Fruit fly (Drosophila melanogaster) whole organism, embryonic: ENCODE results near the gene Hsp60B.

Source experiments
- Bgb ChIP-seq: fragments of 200-800 bp; sonication (Bioruptor generic); IDR thresholded peaks from 2 replicates; pipeline ENCODE4 v1.3.6; 2022; ENCODE audit warnings: missing biosample characterization, missing genetic modification characterization; ENCODE audit not compliant: partially characterized antibody
- CG10274 ChIP-seq: fragments of 200-800 bp; sonication (Bioruptor generic); optimal IDR thresholded peaks from 3 replicates; lab custom pipeline; 2017; ENCODE audit warnings: missing biosample characterization, mild to moderate bottlenecking, missing genetic modification characterization
- CG10366 ChIP-seq: fragments of 200-800 bp; sonication (Bioruptor generic); IDR thresholded peaks from 2 replicates; pipeline ENCODE4 v1.3.6; 2022; ENCODE audit warnings: missing biosample characterization, missing genetic modification characterization
- CG10654 ChIP-seq: fragments of 200-800 bp; sonication (Bioruptor generic); optimal IDR thresholded peaks from 2 replicates; lab custom pipeline; 2016; ENCODE audit warnings: missing biosample characterization, missing genetic modification characterization
- CG10959 ChIP-seq: fragments of 200-800 bp; sonication (Bioruptor generic); IDR thresholded peaks from 2 replicates; pipeline ENCODE4 v1.3.6; 2022; ENCODE audit warnings: missing biosample characterization, missing genetic modification characterization
- CG13287 ChIP-seq: fragments of 200-800 bp; sonication (Bioruptor generic); IDR thresholded peaks from 2 replicates; pipeline ENCODE4 v1.3.6; 2022; ENCODE audit warnings: missing biosample characterization, missing genetic modification characterization; ENCODE audit not compliant: partially characterized antibody
- CG13775 ChIP-seq: fragments of 200-800 bp; sonication (Bioruptor generic); optimal IDR thresholded peaks from 3 replicates; lab custom pipeline; 2017; ENCODE audit warnings: missing biosample characterization, mild to moderate bottlenecking, missing genetic modification characterization
- CG14965 ChIP-seq: fragments of 200-800 bp; sonication (Bioruptor generic); optimal IDR thresholded peaks from 2 replicates; lab custom pipeline; 2016; ENCODE audit warnings: missing biosample characterization, missing genetic modification characterization, borderline replicate concordance
- CG15479 ChIP-seq: fragments of 200-800 bp; sonication (Bioruptor generic); optimal IDR thresholded peaks from 3 replicates; lab custom pipeline; 2019; ENCODE audit warnings: missing biosample characterization, mild to moderate bottlenecking, missing genetic modification characterization, moderate library complexity
- CG15514 ChIP-seq: fragments of 200-800 bp; sonication (Bioruptor generic); optimal IDR thresholded peaks from 3 replicates; lab custom pipeline; 2017; ENCODE audit warnings: missing biosample characterization, missing genetic modification characterization, mild to moderate bottlenecking, moderate library complexity, missing genetic modification reagents
- CG18619 ChIP-seq: fragments of 200-800 bp; sonication (Bioruptor generic); optimal IDR thresholded peaks from 3 replicates; lab custom pipeline; 2017; ENCODE audit warnings: missing biosample characterization, mild to moderate bottlenecking, missing genetic modification characterization
- CG2199 ChIP-seq: fragments of 200-800 bp; sonication (Bioruptor generic); IDR thresholded peaks from 3 replicates; pipeline ENCODE4 v1.3.6; 2022; ENCODE audit warnings: missing biosample characterization, missing genetic modification characterization
- CG32772 ChIP-seq: fragments of 200-800 bp; sonication (Bioruptor generic); IDR thresholded peaks from 2 replicates; pipeline ENCODE4 v1.3.6; 2022; ENCODE audit warnings: missing biosample characterization, missing genetic modification characterization
- CG6689 ChIP-seq: fragments of 200-800 bp; sonication (Bioruptor generic); IDR thresholded peaks from 2 replicates; pipeline ENCODE4 v1.3.6; 2022; ENCODE audit warnings: missing biosample characterization, missing genetic modification characterization
- CG8089 ChIP-seq: fragments of 200-800 bp; sonication (Bioruptor generic); optimal IDR thresholded peaks from 3 replicates; lab custom pipeline; 2016; ENCODE audit warnings: missing biosample characterization, missing genetic modification characterization
- CG9797 ChIP-seq: fragments of 200-800 bp; sonication (Bioruptor generic); optimal IDR thresholded peaks from 3 replicates; lab custom pipeline; 2018; ENCODE audit warnings: missing biosample characterization, mild to moderate bottlenecking, missing genetic modification characterization
- CkIIα-i1 ChIP-seq: fragments of 200-800 bp; sonication (Bioruptor generic); IDR thresholded peaks from 2 replicates; pipeline ENCODE4 v1.3.6; 2022; ENCODE audit warnings: missing biosample characterization, missing genetic modification characterization
- D ChIP-seq, 2 experiments: fragments of 200-800 bp in 1 of 2; fragments of >200 bp in 1 of 2; sonication (Bioruptor generic) in 1 of 2; optimal IDR thresholded peaks; 2 replicates in 1 of 2; 3 replicates in 1 of 2; lab custom pipeline; 2017; ENCODE audit warnings: mild to moderate bottlenecking in 1 of 2, missing biosample characterization in 1 of 2, missing genetic modification characterization in 1 of 2, missing genetic modification reagents in 1 of 2
- D19B ChIP-seq: fragments of 200-800 bp; sonication (Bioruptor generic); optimal IDR thresholded peaks from 2 replicates; lab custom pipeline; 2017; ENCODE audit warnings: missing biosample characterization, mild to moderate bottlenecking, missing genetic modification characterization
- Dbx ChIP-seq: fragments of 200-800 bp; sonication (Bioruptor generic); IDR thresholded peaks from 3 replicates; pipeline ENCODE4 v1.3.6; 2022; ENCODE audit warnings: missing biosample characterization, missing genetic modification characterization
- Deaf1 ChIP-seq: fragments of 200-800 bp; optimal IDR thresholded peaks from 3 replicates; lab custom pipeline; 2019; ENCODE audit warnings: missing biosample characterization, mild to moderate bottlenecking, missing genetic modification characterization, moderate library complexity
- Dref ChIP-seq: fragments of 200-800 bp; sonication (Bioruptor generic); IDR thresholded peaks from 2 replicates; pipeline ENCODE4 v1.3.6; 2022; ENCODE audit warnings: missing biosample characterization, missing genetic modification characterization
- Jarid2 ChIP-seq: fragments of 200-800 bp; sonication (Bioruptor generic); optimal IDR thresholded peaks from 3 replicates; lab custom pipeline; 2017; ENCODE audit warnings: mild to moderate bottlenecking, missing biosample characterization, missing genetic modification reagents, missing genetic modification characterization
- Stat92E ChIP-seq, 3 experiments: fragments of >200 bp in 2 of 3; fragments of 200-800 bp in 1 of 3; sonication (Bioruptor generic) in 1 of 3; optimal IDR thresholded peaks; 2 replicates each; lab custom pipeline; 2017 to 2019; ENCODE audit warnings: missing biosample characterization in 3 of 3, missing genetic modification characterization in 3 of 3, mild to moderate bottlenecking in 1 of 3, moderate library complexity in 1 of 3
- Trl ChIP-seq, 3 experiments: fragments of >200 bp in 2 of 3; fragments of 200-800 bp in 1 of 3; sonication (Bioruptor generic) in 1 of 3; optimal IDR thresholded peaks; 2 replicates in 1 of 3; 3 replicates in 2 of 3; lab custom pipeline; 2016 to 2017; ENCODE audit warnings: missing biosample characterization in 1 of 3, missing genetic modification characterization in 1 of 3
- Vsx1 ChIP-seq: fragments of 200-800 bp; sonication (Bioruptor generic); optimal IDR thresholded peaks from 2 replicates; lab custom pipeline; 2017; ENCODE audit warnings: missing biosample characterization, mild to moderate bottlenecking, missing genetic modification characterization, missing genetic modification reagents
- btn ChIP-seq: fragments of 200-800 bp; sonication (Bioruptor generic); optimal IDR thresholded peaks from 2 replicates; lab custom pipeline; 2016; ENCODE audit warnings: missing biosample characterization, missing genetic modification characterization
- chinmo ChIP-seq: fragments of 200-800 bp; sonication (Bioruptor generic); IDR thresholded peaks from 4 replicates; pipeline ENCODE4 v1.3.6; 2022; ENCODE audit warnings: missing biosample characterization, missing genetic modification characterization; ENCODE audit not compliant: partially characterized antibody
- chm ChIP-seq: fragments of 200-800 bp; sonication (Bioruptor generic); IDR thresholded peaks from 2 replicates; pipeline ENCODE4 v1.3.6; 2022; ENCODE audit warnings: missing biosample characterization, missing genetic modification characterization
- ci ChIP-seq: fragments of 200-800 bp; sonication (Bioruptor generic); IDR thresholded peaks from 3 replicates; pipeline ENCODE4 v1.3.6; 2022; ENCODE audit warnings: missing biosample characterization, missing genetic modification characterization
- grn ChIP-seq: fragments of 200-800 bp; sonication (Bioruptor generic); optimal IDR thresholded peaks from 3 replicates; lab custom pipeline; 2017; ENCODE audit warnings: missing biosample characterization, missing genetic modification characterization
- hbn ChIP-seq: fragments of 200-800 bp; sonication (Bioruptor generic); IDR thresholded peaks from 2 replicates; pipeline ENCODE4 v1.3.6; 2022; ENCODE audit warnings: missing biosample characterization, missing genetic modification characterization; ENCODE audit not compliant: partially characterized antibody
- inv ChIP-seq: fragments of 200-800 bp; sonication (Bioruptor generic); IDR thresholded peaks from 2 replicates; pipeline ENCODE4 v1.3.6; 2022; ENCODE audit warnings: missing biosample characterization, missing genetic modification characterization; ENCODE audit not compliant: partially characterized antibody
- jumu ChIP-seq: fragments of 200-800 bp; sonication (Bioruptor generic); optimal IDR thresholded peaks from 3 replicates; lab custom pipeline; 2016; ENCODE audit warnings: missing biosample characterization, missing genetic modification characterization
- kni ChIP-seq: fragments of 200-800 bp; sonication (Bioruptor generic); optimal IDR thresholded peaks from 3 replicates; lab custom pipeline; 2017; ENCODE audit warnings: mild to moderate bottlenecking, missing biosample characterization, missing genetic modification reagents, missing genetic modification characterization
- lov ChIP-seq, 2 experiments: fragments of 200-800 bp in 1 of 2; fragments of >200 bp in 1 of 2; sonication (Bioruptor generic) in 1 of 2; IDR thresholded peaks in 1 of 2; optimal IDR thresholded peaks in 1 of 2; 2 replicates in 1 of 2; 3 replicates in 1 of 2; pipeline versions ENCODE4 v1.3.6 to Lab custom; 2017 to 2022; ENCODE audit warnings: missing biosample characterization in 1 of 2, missing genetic modification characterization in 1 of 2
- pros ChIP-seq: fragments of 200-800 bp; sonication (Bioruptor generic); optimal IDR thresholded peaks from 3 replicates; lab custom pipeline; 2019; ENCODE audit warnings: missing biosample characterization, mild to moderate bottlenecking, missing genetic modification characterization, moderate library complexity
- pum ChIP-seq: fragments of 200-800 bp; sonication (Bioruptor generic); optimal IDR thresholded peaks from 2 replicates; lab custom pipeline; 2016; ENCODE audit warnings: missing biosample characterization, missing genetic modification characterization
- sisA ChIP-seq: fragments of 200-800 bp; sonication (Bioruptor generic); IDR thresholded peaks from 2 replicates; pipeline ENCODE4 v1.3.6; 2022; ENCODE audit warnings: missing biosample characterization, missing genetic modification characterization
- slbo ChIP-seq: fragments of 200-800 bp; sonication (Bioruptor generic); IDR thresholded peaks from 2 replicates; pipeline ENCODE4 v1.3.6; 2022; ENCODE audit warnings: missing biosample characterization, missing genetic modification characterization
- sqz ChIP-seq: fragments of 200-800 bp; sonication (Bioruptor generic); optimal IDR thresholded peaks from 3 replicates; lab custom pipeline; 2018; ENCODE audit warnings: missing biosample characterization, mild to moderate bottlenecking, missing genetic modification characterization
- trh ChIP-seq: fragments of 200-800 bp; sonication (Bioruptor generic); optimal IDR thresholded peaks from 2 replicates; lab custom pipeline; 2016; ENCODE audit warnings: missing biosample characterization, missing genetic modification characterization
- tup ChIP-seq: fragments of 200-800 bp; sonication (Bioruptor generic); optimal IDR thresholded peaks from 2 replicates; lab custom pipeline; 2016; ENCODE audit warnings: missing biosample characterization, mild to moderate bottlenecking, missing genetic modification characterization, moderate library complexity
- unc-4 ChIP-seq: fragments of 200-800 bp; sonication (Bioruptor generic); IDR thresholded peaks from 2 replicates; pipeline ENCODE4 v1.3.6; 2022; ENCODE audit warnings: missing biosample characterization, missing genetic modification characterization; ENCODE audit not compliant: partially characterized antibody
- yki ChIP-seq: fragments of >200 bp; optimal IDR thresholded peaks from 3 replicates; lab custom pipeline; 2018

Hsp60B gene

dm6 chr2L:713232-713631 is 14.9 kb upstream of the Hsp60B start:
- no peak for TF ChIP-seq CkIIα-i1 (GFP tag; lab: Robert Waterston, UW)
- peak; percentile 66 for TF ChIP-seq grn (GFP tag; lab: Kevin White, UChicago)
- TF ChIP-seq CG10366 (GFP tag; lab: Robert Waterston, UW): no peak
- peak; percentile 46 for TF ChIP-seq pros
- TF ChIP-seq CG32772 (GFP tag; lab: Robert Waterston, UW): 0 out of 2 replicates have a peak, but pooled peaks have one; percentile 37
- peak; percentile 50 for TF ChIP-seq sqz (GFP tag; lab: Kevin White, UChicago)
- peak; percentile 25 for TF ChIP-seq CG15479 (GFP tag; lab: Kevin White, UChicago)
- TF ChIP-seq kni (GFP tag; lab: Kevin White, UChicago): peak; percentile 74
- no peak for TF ChIP-seq D19B
- TF ChIP-seq Stat92E (GFP tag; optimal IDR thresholded peaks at IDR 0.05; lab: Kevin White, UChicago): peak in 1 of 3 experiments; percentile 76
- TF ChIP-seq CG8089 (GFP tag; lab: Kevin White, UChicago): no peak
- TF ChIP-seq CG2199: peak; percentile 43; the same call in 1 of the 3 replicates
- peak; percentile 29 for TF ChIP-seq D (optimal IDR thresholded peaks at IDR 0.05; lab: Kevin White, UChicago)
- TF ChIP-seq D (GFP tag; optimal IDR thresholded peaks at IDR 0.05; lab: Kevin White, UChicago): no peak

DNA sequence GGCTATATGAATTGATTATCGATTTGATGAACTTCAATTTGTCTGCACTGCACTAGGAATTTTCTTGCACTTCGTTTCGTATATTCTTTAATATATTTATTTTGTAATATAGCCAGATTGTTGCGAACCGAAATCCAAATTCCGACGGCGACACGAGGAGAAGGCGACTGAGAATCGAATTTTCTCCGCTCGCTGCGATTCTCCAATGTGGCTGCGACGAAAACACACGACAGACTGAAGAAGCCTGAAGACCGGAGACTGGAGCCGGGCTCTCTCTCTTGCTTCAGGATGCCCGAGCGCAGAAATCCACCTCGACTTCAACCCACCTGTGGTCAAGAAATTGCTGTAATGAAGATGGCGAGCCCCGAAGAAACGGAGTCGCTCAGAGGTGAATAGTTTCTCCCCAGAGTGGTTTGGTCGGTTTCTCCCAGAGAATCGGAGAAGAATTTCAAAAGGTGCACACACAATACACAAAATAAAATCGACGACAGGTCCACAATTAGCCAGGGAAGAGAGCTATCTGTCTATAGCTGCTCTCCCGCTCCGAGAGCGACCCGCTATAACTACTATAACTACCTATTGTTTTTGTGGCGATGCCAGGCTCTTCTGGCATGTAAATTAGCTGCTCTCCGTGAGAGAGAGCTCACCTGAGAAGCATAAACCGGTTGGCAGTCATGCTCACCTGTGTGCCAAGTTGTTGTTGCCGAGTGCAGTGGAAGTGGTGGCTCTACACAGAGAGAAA is 13.2 kb upstream of the Hsp60B start, which contains the start of gene ds:
Gene ds, minus strand, starts transcription at position 237 of the 742 bp plus-strand sequence.
- TF ChIP-seq chm (GFP tag; lab: Robert Waterston, UW) (peak; percentile 66; the same call in 1 of the 2 replicates), CG15514 (peak; percentile 41), lov (optimal IDR thresholded peaks at IDR 0.05; lab: Kevin White, UChicago) (no peak), lov (GFP tag; IDR thresholded peaks at IDR 0.05; lab: Robert Waterston, UW) (0 out of 3 replicates have a peak, but pooled peaks have one; percentile 19), hbn (peak; percentile 13; the same call in 1 of the 2 replicates), kni (GFP tag; lab: Kevin White, UChicago) (peak; percentile 78), tup (GFP tag; lab: Kevin White, UChicago) (no peak), CG6689 (GFP tag; lab: Robert Waterston, UW) (no peak), Bgb (no peak), pros (peak; percentile 95), ci (GFP tag; lab: Robert Waterston, UW) (peak; percentile 23; the same call in 1 of the 3 replicates), yki (lab: Kevin White, UChicago) (peak; percentile 64), Jarid2 (GFP tag; lab: Kevin White, UChicago) (peak; percentile 89), Vsx1 (GFP tag; lab: Kevin White, UChicago) (peak; percentile 95), CG10274 (GFP tag; lab: Kevin White, UChicago) (no peak), chinmo (GFP tag; lab: Robert Waterston, UW) (peak; percentile 82; the same call in 1 of the 4 replicates), CG18619 (no peak), sisA (GFP tag; lab: Robert Waterston, UW) (no peak), Trl (optimal IDR thresholded peaks at IDR 0.05; lab: Kevin White, UChicago) (peak; percentile 86 to 93), Trl (GFP tag; optimal IDR thresholded peaks at IDR 0.05; lab: Kevin White, UChicago) (no peak), inv (no peak), jumu (GFP tag; lab: Kevin White, UChicago) (no peak), CG14965 (GFP tag; lab: Kevin White, UChicago) (no peak), CG10654 (GFP tag; lab: Kevin White, UChicago) (no peak), Dbx (GFP tag; lab: Robert Waterston, UW) (0 out of 3 replicates have a peak, but pooled peaks have one; percentile 8), Dref (GFP tag; lab: Robert Waterston, UW) (no peak), pum (no peak), unc-4 (GFP tag; lab: Robert Waterston, UW) (peak; percentile 29; the same call in 1 of the 2 replicates), btn (GFP tag; lab: Kevin White, UChicago) (no peak), CG9797 (GFP tag; lab: Kevin White, UChicago) (no peak), CG10959 (no peak), CG13775 (GFP tag; lab: Kevin White, UChicago) (no peak), CG13287 (GFP tag; lab: Robert Waterston, UW) (peak; percentile 22; the same call in 1 of the 2 replicates), slbo (GFP tag; lab: Robert Waterston, UW) (0 out of 2 replicates have a peak, but pooled peaks have one; percentile 6), Deaf1 (peak; percentile 39), trh (GFP tag; lab: Kevin White, UChicago) (no peak)
